ENCODE assay signal across 5 worm cellular contexts in the genomic region with DNA sequence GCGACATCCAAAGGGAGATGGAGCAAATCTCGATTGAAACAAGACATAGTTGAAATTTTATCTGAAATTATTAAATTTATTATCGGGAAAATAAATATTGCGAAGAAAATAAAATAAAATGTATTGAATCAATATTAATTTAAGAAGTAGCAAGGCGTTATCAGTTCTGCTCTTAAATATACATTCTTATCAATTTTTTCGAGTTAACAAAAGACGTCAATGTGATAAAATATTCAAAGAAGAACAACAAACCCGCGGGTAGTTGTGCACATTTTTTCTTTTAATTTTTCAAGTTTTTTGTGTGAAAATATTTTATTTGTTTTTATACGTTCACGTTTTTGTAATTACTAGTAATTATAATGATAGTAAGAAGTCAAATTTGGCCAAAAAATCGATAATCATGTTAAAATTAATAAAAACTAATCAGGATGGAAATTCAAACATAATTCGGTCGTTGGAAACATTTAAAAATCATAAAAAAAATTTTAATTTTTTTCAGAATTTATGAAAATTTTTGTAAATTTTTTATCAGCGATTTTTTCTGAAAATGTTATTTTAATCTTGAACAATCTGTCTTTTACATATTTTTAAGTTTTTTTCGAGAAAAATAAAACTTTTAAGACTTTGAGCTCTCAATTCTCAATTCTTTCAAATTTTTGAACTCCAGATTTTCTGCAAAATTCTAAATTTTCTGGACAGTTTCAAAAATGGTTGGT.
A peak's percentile ranks its signal among the peaks of the same experiment; 100 is the strongest.
TF ChIP-seq lines count a peak whose summit lies in the region.

A gene (plus strand): TSS at position 666 of the 716 bp plus-strand sequence.

TF ChIP-seq in whole organism, L1 larva, 84 proteins besides CTCF, POLR2A, EP300 and RAD21:
- TF ChIP-seq elt-2 (tag; optimal IDR thresholded peaks at IDR 0.05; lab: Kevin White, UChicago) (peak; percentile 76), pqm-1 (tag; optimal IDR thresholded peaks at IDR 0.05; lab: Kevin White, UChicago) (peak; percentile 16), snu-23 (GFP tag; optimal IDR thresholded peaks at IDR 0.05; lab: Kevin White, UChicago) (no peak), nhr-71 (tag; optimal IDR thresholded peaks at IDR 0.05; lab: Kevin White, UChicago) (no peak), elt-3 (tag; optimal IDR thresholded peaks at IDR 0.05; lab: Kevin White, UChicago) (no peak), nhr-19 (GFP tag; conservative IDR thresholded peaks at IDR 0.05; lab: Robert Waterston, UW) (no peak), unc-62 (GFP tag; optimal IDR thresholded peaks at IDR 0.05; lab: Kevin White, UChicago) (no peak), aha-1 (tag; optimal IDR thresholded peaks at IDR 0.05; lab: Kevin White, UChicago) (no peak), zag-1 (tag; optimal IDR thresholded peaks at IDR 0.05; lab: Kevin White, UChicago) (no peak), pax-3 (tag; optimal IDR thresholded peaks at IDR 0.05; lab: Kevin White, UChicago) (no peak)

TF ChIP-seq in whole organism, L2 larva, 48 proteins besides CTCF, POLR2A, EP300 and RAD21:
- TF ChIP-seq sma-3 (GFP tag; optimal IDR thresholded peaks at IDR 0.05; lab: Kevin White, UChicago) (no peak), ztf-1 (GFP tag; conservative IDR thresholded peaks at IDR 0.05; lab: Robert Waterston, UW) (no peak), fos-1 (tag; optimal IDR thresholded peaks at IDR 0.05; lab: Kevin White, UChicago) (peak; percentile 58), elt-3 (tag; optimal IDR thresholded peaks at IDR 0.05; lab: Kevin White, UChicago) (no peak), nhr-25 (tag; optimal IDR thresholded peaks at IDR 0.05; lab: Kevin White, UChicago) (no peak), ceh-16 (tag; optimal IDR thresholded peaks at IDR 0.05; lab: Kevin White, UChicago) (no peak), ztf-4 (tag; optimal IDR thresholded peaks at IDR 0.05; lab: Kevin White, UChicago) (no peak), ZK546.5 (tag; optimal IDR thresholded peaks at IDR 0.05; lab: Kevin White, UChicago) (no peak), snpc-4 (tag; optimal IDR thresholded peaks at IDR 0.05; lab: Kevin White, UChicago) (no peak)

TF ChIP-seq in whole organism, L3 larva, 47 proteins besides CTCF, POLR2A, EP300 and RAD21:
- TF ChIP-seq elt-2 (tag; optimal IDR thresholded peaks at IDR 0.05; lab: Kevin White, UChicago), result peak; percentile 81
- peak; percentile 74 for TF ChIP-seq pqm-1 (tag; optimal IDR thresholded peaks at IDR 0.05; lab: Kevin White, UChicago)
- no peak for TF ChIP-seq skn-1 (tag; optimal IDR thresholded peaks at IDR 0.05; lab: Kevin White, UChicago)
- TF ChIP-seq zag-1 (tag; optimal IDR thresholded peaks at IDR 0.05; lab: Kevin White, UChicago), result no peak
TF ChIP-seq in whole organism, L3 larva: peak in this region for 2.

TF ChIP-seq in whole organism, L4 larva, 104 proteins besides CTCF, POLR2A, EP300 and RAD21:
- TF ChIP-seq ama-1 (optimal IDR thresholded peaks at IDR 0.05; lab: Kevin White, UChicago) (no peak), pqm-1 (tag; optimal IDR thresholded peaks at IDR 0.05; lab: Kevin White, UChicago) (peak; percentile 55), nhr-41 (GFP tag; IDR thresholded peaks at IDR 0.05; lab: Robert Waterston, UW) (no peak), F44E2.7 (GFP tag; IDR thresholded peaks at IDR 0.05; lab: Robert Waterston, UW) (no peak), nhr-28 (tag; optimal IDR thresholded peaks at IDR 0.05; lab: Kevin White, UChicago) (peak; percentile 42)

TF ChIP-seq in whole organism, late embryonic, 69 proteins besides CTCF, POLR2A, EP300 and RAD21:
- TF ChIP-seq elt-2 (tag; optimal IDR thresholded peaks at IDR 0.05; lab: Kevin White, UChicago), result peak; percentile 79
- TF ChIP-seq sdc-2 (tag; optimal IDR thresholded peaks at IDR 0.05; lab: Kevin White, UChicago), result no peak
TF ChIP-seq in whole organism, late embryonic: peak in this region for 1.
